Fruit fly (Drosophila melanogaster) whole organism, embryonic: ENCODE measurements around the gene Cpr30F.
A peak's percentile ranks its signal among the peaks of the same experiment; 100 is the strongest.

Experiments
- Adf1 ChIP-seq: fragments of 200-800 bp; sonication (Bioruptor generic); IDR thresholded peaks from 2 replicates; pipeline ENCODE4 v1.3.6; 2022; ENCODE audit warnings: missing biosample characterization, missing genetic modification characterization
- CG10209 ChIP-seq: fragments of 200-800 bp; sonication (Bioruptor generic); optimal IDR thresholded peaks from 3 replicates; lab custom pipeline; 2017; ENCODE audit warnings: missing biosample characterization, mild to moderate bottlenecking, missing genetic modification characterization, missing genetic modification reagents
- CG10267 ChIP-seq: fragments of 200-800 bp; sonication (Bioruptor generic); optimal IDR thresholded peaks from 2 replicates; lab custom pipeline; 2018; ENCODE audit warnings: missing biosample characterization, mild to moderate bottlenecking, missing genetic modification characterization, moderate library complexity
- CG10959 ChIP-seq: fragments of 200-800 bp; sonication (Bioruptor generic); IDR thresholded peaks from 2 replicates; pipeline ENCODE4 v1.3.6; 2022; ENCODE audit warnings: missing biosample characterization, missing genetic modification characterization
- CG12104 ChIP-seq: fragments of 200-800 bp; sonication (Bioruptor generic); optimal IDR thresholded peaks from 3 replicates; lab custom pipeline; 2016; ENCODE audit warnings: missing biosample characterization, missing genetic modification characterization
- CG12391 ChIP-seq: fragments of 200-800 bp; sonication (Bioruptor generic); optimal IDR thresholded peaks from 3 replicates; lab custom pipeline; 2018; ENCODE audit warnings: missing biosample characterization, mild to moderate bottlenecking, missing genetic modification characterization, moderate library complexity
- CG13424 ChIP-seq: fragments of 200-800 bp; sonication (Bioruptor generic); optimal IDR thresholded peaks from 2 replicates; lab custom pipeline; 2019; ENCODE audit warnings: missing biosample characterization, mild to moderate bottlenecking, missing genetic modification characterization, moderate library complexity
- CG14441 ChIP-seq: fragments of 200-800 bp; sonication (Bioruptor generic); IDR thresholded peaks from 2 replicates; pipeline ENCODE4 v1.3.6; 2022; ENCODE audit warnings: missing biosample characterization, missing genetic modification characterization
- CG17802 ChIP-seq: fragments of 200-800 bp; sonication (Bioruptor generic); optimal IDR thresholded peaks from 2 replicates; lab custom pipeline; 2018; ENCODE audit warnings: missing biosample characterization, mild to moderate bottlenecking, missing genetic modification characterization, moderate library complexity
- CG18599 ChIP-seq: fragments of 200-800 bp; sonication (Bioruptor generic); optimal IDR thresholded peaks from 3 replicates; lab custom pipeline; 2017; ENCODE audit warnings: missing biosample characterization, missing genetic modification characterization, mild to moderate bottlenecking, moderate library complexity, missing genetic modification reagents
- CG31365 ChIP-seq: fragments of 200-800 bp; sonication (Bioruptor generic); optimal IDR thresholded peaks from 2 replicates; lab custom pipeline; 2018; ENCODE audit warnings: missing biosample characterization, mild to moderate bottlenecking, missing genetic modification characterization
- CG32532 ChIP-seq: fragments of 200-800 bp; sonication (Bioruptor generic); IDR thresholded peaks from 2 replicates; pipeline ENCODE4 v1.3.6; 2022; ENCODE audit warnings: missing biosample characterization, missing genetic modification characterization
- CG7963 ChIP-seq: fragments of 200-800 bp; sonication (Bioruptor generic); IDR thresholded peaks from 3 replicates; pipeline ENCODE4 v1.3.6; 2022; ENCODE audit warnings: missing biosample characterization, missing genetic modification characterization; ENCODE audit not compliant: partially characterized antibody
- CG8359 ChIP-seq: fragments of 200-800 bp; sonication (Bioruptor generic); optimal IDR thresholded peaks from 2 replicates; lab custom pipeline; 2017; ENCODE audit warnings: missing biosample characterization, mild to moderate bottlenecking, missing genetic modification characterization, borderline replicate concordance
- Dll ChIP-seq: fragments of 200-800 bp; sonication (Bioruptor generic); IDR thresholded peaks from 4 replicates; pipeline ENCODE4 v1.3.6; 2022; ENCODE audit warnings: missing biosample characterization, missing genetic modification characterization; ENCODE audit not compliant: partially characterized antibody
- Dp ChIP-seq: fragments of 200-800 bp; sonication (Bioruptor generic); optimal IDR thresholded peaks from 2 replicates; lab custom pipeline; 2018; ENCODE audit warnings: missing biosample characterization, mild to moderate bottlenecking, missing genetic modification characterization, moderate library complexity
- E2f2 ChIP-seq: fragments of 200-800 bp; sonication (Bioruptor generic); IDR thresholded peaks from 2 replicates; pipeline ENCODE4 v1.3.6; 2022; ENCODE audit warnings: missing biosample characterization, missing genetic modification characterization
- HHEX ChIP-seq: fragments of 200-800 bp; sonication (Bioruptor generic); optimal IDR thresholded peaks from 3 replicates; lab custom pipeline; 2017; ENCODE audit warnings: missing biosample characterization, mild to moderate bottlenecking, missing genetic modification characterization, missing genetic modification reagents
- HLHmδ ChIP-seq: fragments of 200-800 bp; sonication (Bioruptor generic); optimal IDR thresholded peaks from 2 replicates; lab custom pipeline; 2018; ENCODE audit warnings: missing biosample characterization, mild to moderate bottlenecking, missing genetic modification characterization, moderate library complexity
- HmgZ ChIP-seq: fragments of 200-800 bp; sonication (Bioruptor generic); optimal IDR thresholded peaks from 2 replicates; lab custom pipeline; 2018; ENCODE audit warnings: missing biosample characterization, mild to moderate bottlenecking, missing genetic modification characterization
- MESR4 ChIP-seq: fragments of 200-800 bp; sonication (Bioruptor generic); optimal IDR thresholded peaks from 2 replicates; lab custom pipeline; 2018; ENCODE audit warnings: missing biosample characterization, mild to moderate bottlenecking, missing genetic modification characterization, moderate library complexity
- Mes4 ChIP-seq: fragments of 200-800 bp; sonication (Bioruptor generic); optimal IDR thresholded peaks from 2 replicates; lab custom pipeline; 2016; ENCODE audit warnings: missing biosample characterization, missing genetic modification characterization
- Myb ChIP-seq: fragments of 200-800 bp; sonication (Bioruptor generic); optimal IDR thresholded peaks from 2 replicates; lab custom pipeline; 2016; ENCODE audit warnings: missing biosample characterization, missing genetic modification characterization
- NC2β ChIP-seq: fragments of 200-800 bp; sonication (Bioruptor generic); optimal IDR thresholded peaks from 2 replicates; lab custom pipeline; 2016; ENCODE audit warnings: missing biosample characterization, missing genetic modification characterization
- PHDP ChIP-seq: fragments of 200-800 bp; sonication (Bioruptor generic); optimal IDR thresholded peaks from 3 replicates; lab custom pipeline; 2018; ENCODE audit warnings: missing biosample characterization, mild to moderate bottlenecking, missing genetic modification characterization, moderate library complexity
- Pdp1 ChIP-seq, 2 experiments: fragments of 200-800 bp; sonication (Bioruptor generic); optimal IDR thresholded peaks; 3 replicates each; lab custom pipeline; 2016; ENCODE audit warnings: missing biosample characterization in 2 of 2, missing genetic modification characterization in 2 of 2, mild to moderate bottlenecking in 1 of 2, moderate library complexity in 1 of 2
- Ravus ChIP-seq: fragments of 200-800 bp; sonication (Bioruptor generic); IDR thresholded peaks from 2 replicates; pipeline ENCODE4 v1.3.6; 2022; ENCODE audit warnings: missing biosample characterization, missing genetic modification characterization
- Vsx1 ChIP-seq: fragments of 200-800 bp; sonication (Bioruptor generic); optimal IDR thresholded peaks from 2 replicates; lab custom pipeline; 2017; ENCODE audit warnings: missing biosample characterization, mild to moderate bottlenecking, missing genetic modification characterization, missing genetic modification reagents
- ac ChIP-seq: fragments of 200-800 bp; sonication (Bioruptor generic); optimal IDR thresholded peaks from 3 replicates; lab custom pipeline; 2017; ENCODE audit warnings: missing biosample characterization, mild to moderate bottlenecking, missing genetic modification characterization
- ash1 ChIP-seq: fragments of 200-800 bp; sonication (Bioruptor generic); optimal IDR thresholded peaks from 2 replicates; lab custom pipeline; 2018; ENCODE audit warnings: missing biosample characterization, mild to moderate bottlenecking, missing genetic modification characterization
- ato ChIP-seq: fragments of 200-800 bp; sonication (Bioruptor generic); IDR thresholded peaks from 2 replicates; pipeline ENCODE4 v1.3.6; 2022; ENCODE audit warnings: missing biosample characterization, missing genetic modification characterization; ENCODE audit not compliant: partially characterized antibody
- bbx ChIP-seq: fragments of 200-800 bp; sonication (Bioruptor generic); IDR thresholded peaks from 2 replicates; pipeline ENCODE4 v1.3.6; 2022; ENCODE audit warnings: missing biosample characterization, missing genetic modification characterization; ENCODE audit not compliant: partially characterized antibody
- bowl ChIP-seq: fragments of 200-800 bp; sonication (Bioruptor generic); IDR thresholded peaks from 2 replicates; pipeline ENCODE4 v1.3.6; 2022; ENCODE audit warnings: missing biosample characterization, missing genetic modification characterization
- chif ChIP-seq, 2 experiments: fragments of 200-800 bp; sonication (Bioruptor generic); optimal IDR thresholded peaks; 3 replicates each; lab custom pipeline; 2016; ENCODE audit warnings: missing biosample characterization in 2 of 2, missing genetic modification characterization in 2 of 2
- crp ChIP-seq, 2 experiments: fragments of 200-800 bp; sonication (Bioruptor generic); optimal IDR thresholded peaks; 2 replicates in 1 of 2; 3 replicates in 1 of 2; lab custom pipeline; 2017; ENCODE audit warnings: missing biosample characterization in 2 of 2, missing genetic modification characterization in 2 of 2, mild to moderate bottlenecking in 1 of 2, moderate library complexity in 1 of 2
- dan ChIP-seq: fragments of 200-800 bp; sonication (Bioruptor generic); IDR thresholded peaks from 2 replicates; pipeline ENCODE4 v1.3.6; 2022; ENCODE audit warnings: missing biosample characterization, missing genetic modification characterization
- dysf ChIP-seq: fragments of 200-800 bp; sonication (Bioruptor generic); IDR thresholded peaks from 3 replicates; pipeline ENCODE4 v1.3.6; 2022; ENCODE audit warnings: missing biosample characterization, missing genetic modification characterization
- knrl ChIP-seq: fragments of 200-800 bp; sonication (Bioruptor generic); IDR thresholded peaks from 3 replicates; pipeline ENCODE4 v1.3.6; 2022; ENCODE audit warnings: missing biosample characterization, missing genetic modification characterization; ENCODE audit not compliant: partially characterized antibody
- pfk ChIP-seq: fragments of 200-800 bp; sonication (Bioruptor generic); optimal IDR thresholded peaks from 2 replicates; lab custom pipeline; 2018; ENCODE audit warnings: missing biosample characterization, mild to moderate bottlenecking, missing genetic modification characterization, moderate library complexity
- pho ChIP-seq: fragments of 200-800 bp; sonication (Bioruptor generic); optimal IDR thresholded peaks from 2 replicates; lab custom pipeline; 2016; ENCODE audit warnings: missing biosample characterization, missing genetic modification characterization
- row ChIP-seq: fragments of 200-800 bp; sonication (Bioruptor generic); IDR thresholded peaks from 3 replicates; pipeline ENCODE4 v1.3.6; 2022; ENCODE audit warnings: missing biosample characterization, missing genetic modification characterization
- sna ChIP-seq: fragments of 200-800 bp; sonication (Bioruptor generic); IDR thresholded peaks from 2 replicates; pipeline ENCODE4 v1.3.6; 2022; ENCODE audit warnings: missing biosample characterization, missing genetic modification characterization; ENCODE audit not compliant: partially characterized antibody
- ssp ChIP-seq: fragments of 200-800 bp; sonication (Bioruptor generic); IDR thresholded peaks from 2 replicates; pipeline ENCODE4 v1.3.6; 2022; ENCODE audit warnings: missing biosample characterization, missing genetic modification characterization
- stwl ChIP-seq: fragments of 200-800 bp; sonication (Bioruptor generic); optimal IDR thresholded peaks from 3 replicates; lab custom pipeline; 2018; ENCODE audit warnings: missing biosample characterization, mild to moderate bottlenecking, missing genetic modification characterization, moderate library complexity
- tll ChIP-seq, 2 experiments: fragments of 200-800 bp in 1 of 2; fragments of >200 bp in 1 of 2; sonication (Bioruptor generic) in 1 of 2; optimal IDR thresholded peaks; 2 replicates each; lab custom pipeline; 2017 to 2019; ENCODE audit warnings: missing biosample characterization in 2 of 2, missing genetic modification characterization in 2 of 2, mild to moderate bottlenecking in 1 of 2, moderate library complexity in 1 of 2
- vnd ChIP-seq: fragments of 200-800 bp; sonication (Bioruptor generic); IDR thresholded peaks from 3 replicates; pipeline ENCODE4 v1.3.6; 2022; ENCODE audit warnings: missing biosample characterization, missing genetic modification characterization; ENCODE audit not compliant: partially characterized antibody
- vvl ChIP-seq: fragments of 200-800 bp; sonication (Bioruptor generic); IDR thresholded peaks from 2 replicates; pipeline ENCODE4 v1.3.6; 2022; ENCODE audit warnings: missing biosample characterization, missing genetic modification characterization
- zen2 ChIP-seq: fragments of 200-800 bp; sonication (Bioruptor generic); IDR thresholded peaks from 3 replicates; pipeline ENCODE4 v1.3.6; 2022; ENCODE audit warnings: missing biosample characterization, missing genetic modification characterization; ENCODE audit not compliant: partially characterized antibody
- zfh1 ChIP-seq: fragments of 200-800 bp; sonication (Bioruptor generic); IDR thresholded peaks from 3 replicates; pipeline ENCODE4 v1.3.6; 2022; ENCODE audit warnings: missing biosample characterization, missing genetic modification characterization

Cpr30F gene

DNA sequence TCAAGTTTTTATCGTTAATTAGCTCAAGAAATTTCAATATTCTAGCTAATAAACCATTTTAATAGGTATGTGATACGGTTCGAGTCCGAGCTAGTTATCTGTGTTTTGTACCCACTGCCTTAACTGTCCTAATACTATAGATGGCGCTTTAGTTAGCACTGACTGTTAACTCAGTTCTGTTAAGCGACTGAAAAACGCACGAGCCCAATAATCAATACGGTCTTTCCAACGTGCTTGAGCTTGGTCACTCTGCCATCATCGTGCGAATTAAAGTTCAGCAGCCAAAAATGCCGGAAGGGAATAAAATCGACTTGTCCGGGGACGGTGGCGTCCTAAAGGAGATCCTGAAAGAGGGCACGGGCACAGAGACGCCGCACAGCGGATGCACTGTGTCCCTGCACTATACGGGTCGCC lies 45.1 kb downstream of the Cpr30F start, which contains the start of gene Fkbp59 (continued):
- no peak for TF ChIP-seq CG18599
- peak; percentile 69 for TF ChIP-seq sna (GFP tag; lab: Robert Waterston, UW)
- TF ChIP-seq HmgZ, result peak; percentile 60
- TF ChIP-seq CG12391 (tag; lab: Kevin White, UChicago), result peak; percentile 22
- peak; percentile 82 for TF ChIP-seq bbx (GFP tag; lab: Robert Waterston, UW)
- TF ChIP-seq crp (GFP tag; optimal IDR thresholded peaks at IDR 0.05; lab: Kevin White, UChicago), result no peak
- TF ChIP-seq CG31365, result peak; percentile 19
- TF ChIP-seq Vsx1, result peak; percentile 99
- TF ChIP-seq CG10959 (GFP tag; lab: Robert Waterston, UW), result no peak
- peak; percentile 42 for TF ChIP-seq Dp (GFP tag; lab: Kevin White, UChicago)
- no peak for TF ChIP-seq NC2β (GFP tag; lab: Kevin White, UChicago)
- no peak for TF ChIP-seq CG17802 (tag; lab: Kevin White, UChicago)
- peak; percentile 14; the same call in 1 of the 3 replicates for TF ChIP-seq zfh1 (GFP tag; lab: Robert Waterston, UW)
- TF ChIP-seq PHDP, result no peak
- peak; percentile 90 for TF ChIP-seq CG7963
- TF ChIP-seq Ravus (GFP tag; lab: Robert Waterston, UW), result no peak
- TF ChIP-seq CG13424 (tag; lab: Kevin White, UChicago), result no peak
- TF ChIP-seq Pdp1 (GFP tag; optimal IDR thresholded peaks at IDR 0.05; lab: Kevin White, UChicago), result no peak
- TF ChIP-seq MESR4, result peak; percentile 66
- TF ChIP-seq E2f2 (GFP tag; lab: Robert Waterston, UW), result peak; percentile 54
- no peak for TF ChIP-seq dan (GFP tag; lab: Robert Waterston, UW)
- TF ChIP-seq tll (GFP tag; optimal IDR thresholded peaks at IDR 0.05; lab: Kevin White, UChicago), result no peak
- TF ChIP-seq vnd (GFP tag; lab: Robert Waterston, UW), result peak; percentile 88
- TF ChIP-seq Adf1, result no peak
- peak; percentile 39 for TF ChIP-seq Myb (GFP tag; lab: Kevin White, UChicago)
- no peak for TF ChIP-seq pho (GFP tag; lab: Kevin White, UChicago)
- no peak for TF ChIP-seq HHEX (GFP tag; lab: Kevin White, UChicago)
- no peak for TF ChIP-seq CG14441 (GFP tag; lab: Robert Waterston, UW)
- TF ChIP-seq Mes4 (GFP tag; lab: Kevin White, UChicago), result no peak
- TF ChIP-seq CG8359 (GFP tag; lab: Kevin White, UChicago), result no peak
- TF ChIP-seq ac (GFP tag; lab: Kevin White, UChicago), result no peak
- TF ChIP-seq ssp, result no peak
- no peak; the same call in 2 of the 3 replicates for TF ChIP-seq row (GFP tag; lab: Robert Waterston, UW)
- TF ChIP-seq CG10209 (GFP tag; lab: Kevin White, UChicago), result no peak
- no peak for TF ChIP-seq HLHmδ (GFP tag; lab: Kevin White, UChicago)
- TF ChIP-seq stwl (tag; lab: Kevin White, UChicago), result peak; percentile 73
- 0 out of 2 replicates have a peak, but pooled peaks have one; percentile 45 for TF ChIP-seq vvl (GFP tag; lab: Robert Waterston, UW)
- TF ChIP-seq pfk (GFP tag; lab: Kevin White, UChicago), result no peak
- TF ChIP-seq chif (GFP tag; optimal IDR thresholded peaks at IDR 0.05; lab: Kevin White, UChicago), result no peak
- TF ChIP-seq ash1 (GFP tag; lab: Kevin White, UChicago), result no peak
- TF ChIP-seq dysf, result no peak
- peak; percentile 31 for TF ChIP-seq CG10267
- TF ChIP-seq bowl (GFP tag; lab: Robert Waterston, UW), result no peak
- peak; percentile 15; the same call in 1 of the 2 replicates for TF ChIP-seq CG32532
- TF ChIP-seq zen2 (GFP tag; lab: Robert Waterston, UW), result peak; percentile 29; the same call in 1 of the 3 replicates
- TF ChIP-seq CG12104, result no peak
- TF ChIP-seq Dll (GFP tag; lab: Robert Waterston, UW), result peak; percentile 62; the same call in 3 of the 4 replicates
- TF ChIP-seq knrl (GFP tag; lab: Robert Waterston, UW), result peak; percentile 77
- TF ChIP-seq ato (GFP tag; lab: Robert Waterston, UW), result peak; percentile 92
